Worm (Caenorhabditis elegans) whole organism, L2 larva: ENCODE data around the gene R11.4.

Experiments
- blmp-1 ChIP-seq: sonication (generic microtip); optimal IDR thresholded peaks from 2 replicates; lab custom pipeline; 2017; ENCODE audit warnings: missing genetic modification characterization, mild to moderate bottlenecking, missing compliant biosample characterization, antibody characterized with exemption, moderate library complexity; ENCODE audit not compliant: insufficient read depth
- ceh-82 ChIP-seq: fragments of 150-350 bp; optimal IDR thresholded peaks from 2 replicates; lab custom pipeline; 2014; ENCODE audit warnings: missing biosample characterization, missing genetic modification characterization
- fos-1 ChIP-seq: fragments of 150-350 bp; optimal IDR thresholded peaks from 2 replicates; lab custom pipeline; 2014; ENCODE audit warnings: missing biosample characterization, missing genetic modification characterization
- gmeb-1 ChIP-seq: fragments of 150-350 bp; optimal IDR thresholded peaks from 2 replicates; lab custom pipeline; 2014; ENCODE audit warnings: missing biosample characterization, missing genetic modification characterization
- lsy-2 ChIP-seq, 2 experiments: fragments of 150-350 bp in 1 of 2; sonication (generic microtip) in 1 of 2; optimal IDR thresholded peaks; 2 replicates each; lab custom pipeline; 2014 to 2017; ENCODE audit warnings: missing biosample characterization in 2 of 2, missing genetic modification characterization in 2 of 2
- nhr-10 ChIP-seq: sonication (generic microtip); optimal IDR thresholded peaks from 2 replicates; lab custom pipeline; 2017; ENCODE audit warnings: missing biosample characterization, missing genetic modification characterization
- nhr-237 ChIP-seq: fragments of 150-350 bp; optimal IDR thresholded peaks from 2 replicates; lab custom pipeline; 2014; ENCODE audit warnings: missing biosample characterization, missing genetic modification characterization
- nhr-77 ChIP-seq: fragments of 150-350 bp; optimal IDR thresholded peaks from 2 replicates; lab custom pipeline; 2014; ENCODE audit warnings: missing biosample characterization, missing genetic modification characterization
- snpc-4 ChIP-seq: fragments of 150-350 bp; optimal IDR thresholded peaks from 2 replicates; lab custom pipeline; 2014; ENCODE audit warnings: missing biosample characterization, missing genetic modification characterization
- zag-1 ChIP-seq: fragments of 150-350 bp; optimal IDR thresholded peaks from 2 replicates; lab custom pipeline; 2014; ENCODE audit warnings: missing biosample characterization, missing genetic modification characterization
- ztf-1 ChIP-seq: fragments of 200-800 bp; sonication (Bioruptor generic); conservative IDR thresholded peaks from 2 replicates; pipeline ENCODE4 v1.3.6; 2022; ENCODE audit warnings: missing genetic modification characterization, missing compliant biosample characterization

DNA sequence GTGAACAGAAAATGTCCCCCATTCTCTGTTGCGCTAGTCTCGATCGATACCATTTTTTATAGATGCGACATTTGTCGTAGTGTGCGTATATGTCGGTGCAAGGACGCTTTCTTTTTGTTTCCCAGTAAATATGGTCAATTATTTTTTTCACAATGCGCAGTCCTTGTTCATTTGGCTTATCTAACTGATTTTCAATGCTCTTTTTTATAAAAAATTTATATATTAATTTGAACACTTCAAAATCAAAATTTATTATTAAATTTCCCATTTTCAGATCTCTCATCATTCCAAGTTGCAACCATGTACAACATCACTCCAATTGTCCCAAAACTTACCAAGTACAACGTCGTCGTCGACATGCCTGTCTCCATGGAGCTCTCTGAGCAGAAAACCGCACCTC, 6.7 kb upstream of the R11.4 start, which contains the start of gene F23A7.1:
- TF ChIP-seq snpc-4 (tag; lab: Kevin White, UChicago) (no peak), blmp-1 (tag; lab: Kevin White, UChicago) (no peak), zag-1 (tag; lab: Kevin White, UChicago) (no peak), nhr-77 (tag; lab: Kevin White, UChicago) (no peak), ceh-82 (tag; lab: Kevin White, UChicago) (no peak), ztf-1 (GFP tag; lab: Robert Waterston, UW) (no peak), nhr-10 (tag; lab: Kevin White, UChicago) (no peak), lsy-2 (tag; optimal IDR thresholded peaks at IDR 0.05; lab: Kevin White, UChicago) (no peak), nhr-237 (tag; lab: Kevin White, UChicago) (no peak), gmeb-1 (tag; lab: Kevin White, UChicago) (no peak), fos-1 (tag; lab: Kevin White, UChicago) (no peak)
